Fruit fly (Drosophila melanogaster): ENCODE results near the gene Ir21a.

The Ir21a gene

dm6 chr2L:66369-67278, 41.7 kb upstream of the Ir21a start, which contains the start of gene dbr (continued):
- TF ChIP-seq CG31627 (GFP tag; optimal IDR thresholded peaks at IDR 0.05) (no peak), CG6276 (GFP tag; optimal IDR thresholded peaks at IDR 0.05) (peak; percentile 68), fd85E (GFP tag; optimal IDR thresholded peaks at IDR 0.05) (peak; percentile 43), svp (GFP tag) (no peak), lz (GFP tag; optimal IDR thresholded peaks at IDR 0.05) (no peak), CG4318 (GFP tag; optimal IDR thresholded peaks at IDR 0.05) (no peak), CG10631 (GFP tag; optimal IDR thresholded peaks at IDR 0.05) (no peak)

- 0 out of 3 replicates have a peak, but pooled peaks have one; percentile 13 for TF ChIP-seq CG8119 (GFP tag; IDR thresholded peaks at IDR 0.05)
- peak; percentile 61 for TF ChIP-seq Eip78C (GFP tag)
- peak; percentile 12 for TF ChIP-seq CG32006 (GFP tag; optimal IDR thresholded peaks at IDR 0.05)
- no peak for TF ChIP-seq CG10669 (GFP tag; optimal IDR thresholded peaks at IDR 0.05)
- no peak for TF ChIP-seq dac (GFP tag; optimal IDR thresholded peaks at IDR 0.05)
- TF ChIP-seq Hr4 (GFP tag; optimal IDR thresholded peaks at IDR 0.05): peak; percentile 44
- no peak for TF ChIP-seq net (GFP tag; optimal IDR thresholded peaks at IDR 0.05)
- peak; percentile 25 for TF ChIP-seq pdm3 (GFP tag; optimal IDR thresholded peaks at IDR 0.05)
- no peak for TF ChIP-seq achi (GFP tag; optimal IDR thresholded peaks at IDR 0.05)
- no peak for TF ChIP-seq CG7368 (GFP tag; optimal IDR thresholded peaks at IDR 0.05)
- no peak for TF ChIP-seq CG11294 (GFP tag; IDR thresholded peaks at IDR 0.05)
These were observed 40.5 kb upstream of the Ir21a start, which contains the start of gene Cda5 for dm6 chr2L:65354-65949. Gene Cda5 (minus strand): TSS chr2L:65404.

dm6 chr2L:59058-59603, 34.2 kb upstream of the Ir21a start:
- TF ChIP-seq eg (GFP tag; IDR thresholded peaks at IDR 0.05): peak; percentile 35; the same call in 1 of the 3 replicates
- TF ChIP-seq CG11294 (GFP tag; IDR thresholded peaks at IDR 0.05): no peak
- TF ChIP-seq CG31627 (GFP tag; optimal IDR thresholded peaks at IDR 0.05): no peak
- TF ChIP-seq spab (GFP tag; optimal IDR thresholded peaks at IDR 0.05): no peak
- TF ChIP-seq Sox14 (GFP tag; optimal IDR thresholded peaks at IDR 0.05): no peak
- TF ChIP-seq Gug (GFP tag; IDR thresholded peaks at IDR 0.05): no peak
- TF ChIP-seq CG8119 (GFP tag; IDR thresholded peaks at IDR 0.05): peak; percentile 25; the same call in 1 of the 3 replicates
- no peak for TF ChIP-seq CG3032 (tag; optimal IDR thresholded peaks at IDR 0.05)
- TF ChIP-seq Sox15 (GFP tag; optimal IDR thresholded peaks at IDR 0.05): no peak
- TF ChIP-seq net (GFP tag; optimal IDR thresholded peaks at IDR 0.05): peak; percentile 54
- no peak for TF ChIP-seq CG9139 (GFP tag; optimal IDR thresholded peaks at IDR 0.05)
- no peak for TF ChIP-seq Lpt (GFP tag; optimal IDR thresholded peaks at IDR 0.05)
- TF ChIP-seq CG15336 (GFP tag; IDR thresholded peaks at IDR 0.05): peak; percentile 14; the same call in 1 of the 2 replicates
- peak; percentile 63 for TF ChIP-seq Blimp-1 (GFP tag; optimal IDR thresholded peaks at IDR 0.05)
- no peak for TF ChIP-seq Ets21C (GFP tag; optimal IDR thresholded peaks at IDR 0.05)
- TF ChIP-seq CG4318 (GFP tag; optimal IDR thresholded peaks at IDR 0.05): no peak
- no peak for TF ChIP-seq Sox102F (GFP tag; optimal IDR thresholded peaks at IDR 0.05)
- no peak for TF ChIP-seq CG3919 (GFP tag; optimal IDR thresholded peaks at IDR 0.05)
- no peak for TF ChIP-seq svp (GFP tag)
- peak in 1 of 2 experiments; percentile 2 for TF ChIP-seq ss (GFP tag; optimal IDR thresholded peaks at IDR 0.05)
- TF ChIP-seq Ets96B (tag; optimal IDR thresholded peaks at IDR 0.05): no peak
- TF ChIP-seq dsx (GFP tag; optimal IDR thresholded peaks at IDR 0.05; ENCODE audit: poor library complexity, severe bottlenecking): peak; percentile 34
- TF ChIP-seq CG1621 (tag; optimal IDR thresholded peaks at IDR 0.05): no peak
- no peak for TF ChIP-seq CG6792 (GFP tag; optimal IDR thresholded peaks at IDR 0.05)

Measured in whole organism, prepupa.